ENCODE assay signal across 1 fruit fly cellular context in the genomic region with DNA sequence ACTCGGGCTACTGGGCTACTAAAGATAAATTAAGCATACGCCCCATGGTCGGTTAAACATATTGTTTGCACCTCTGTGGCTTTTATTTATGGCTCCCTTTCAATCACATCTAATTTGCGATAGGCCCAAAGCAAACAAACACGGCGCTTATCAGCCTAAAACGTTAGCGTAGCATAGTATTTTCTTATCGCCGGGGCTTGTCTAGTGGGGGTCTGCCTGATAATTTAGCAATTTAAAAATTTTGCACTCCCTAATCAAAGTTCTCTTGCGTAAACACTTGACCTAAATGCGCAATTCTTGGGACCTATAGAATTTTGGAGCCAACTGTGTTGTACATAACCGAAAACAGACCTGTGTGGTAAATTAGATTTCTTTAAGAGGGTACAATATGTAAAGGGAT.
A peak's percentile ranks its signal among the peaks of the same experiment; 100 is the strongest.
TF ChIP-seq lines count a peak whose summit lies in the region.

No protein-coding gene starts in this region.

TF ChIP-seq in whole organism, embryonic, 481 proteins besides CTCF, POLR2A, EP300 and RAD21 (continued from another document):
- TF ChIP-seq CG14965 (GFP tag; optimal IDR thresholded peaks at IDR 0.05; lab: Kevin White, UChicago; ENCODE audit: borderline replicate concordance) (no peak), ham (GFP tag; IDR thresholded peaks at IDR 0.05; lab: Robert Waterston, UW) (no peak), row (GFP tag; IDR thresholded peaks at IDR 0.05; lab: Robert Waterston, UW) (no peak), tgo (GFP tag; IDR thresholded peaks at IDR 0.05; lab: Robert Waterston, UW) (no peak), CG9932 (GFP tag; IDR thresholded peaks at IDR 0.05; lab: Robert Waterston, UW) (no peak), sim (GFP tag; IDR thresholded peaks at IDR 0.05; lab: Robert Waterston, UW) (no peak), Fer1 (GFP tag; optimal IDR thresholded peaks at IDR 0.05; lab: Kevin White, UChicago) (peak; percentile 32), GATAe (GFP tag; conservative IDR thresholded peaks at IDR 0.05; lab: Robert Waterston, UW) (peak; percentile 53), Awh (GFP tag; IDR thresholded peaks at IDR 0.05; lab: Robert Waterston, UW) (no peak), B-H2 (GFP tag; optimal IDR thresholded peaks at IDR 0.05; lab: Kevin White, UChicago) (peak; percentile 36), CG3065 (GFP tag; optimal IDR thresholded peaks at IDR 0.05; lab: Kevin White, UChicago) (no peak), BtbVII (GFP tag; optimal IDR thresholded peaks at IDR 0.05; lab: Kevin White, UChicago) (peak; percentile 1), ci (GFP tag; IDR thresholded peaks at IDR 0.05; lab: Robert Waterston, UW) (no peak), grn (GFP tag; optimal IDR thresholded peaks at IDR 0.05; lab: Kevin White, UChicago) (peak; percentile 83), mam (GFP tag; optimal IDR thresholded peaks at IDR 0.05; lab: Kevin White, UChicago) (no peak), tio (GFP tag; optimal IDR thresholded peaks at IDR 0.05; lab: Kevin White, UChicago) (no peak), schlank (tag; optimal IDR thresholded peaks at IDR 0.05; lab: Kevin White, UChicago) (peak; percentile 2), CG17359 (tag; optimal IDR thresholded peaks at IDR 0.05; lab: Kevin White, UChicago) (no peak), CG34224 (GFP tag; IDR thresholded peaks at IDR 0.05; lab: Robert Waterston, UW; ENCODE audit: partially characterized antibody) (no peak), Mes4 (GFP tag; optimal IDR thresholded peaks at IDR 0.05; lab: Kevin White, UChicago) (no peak), CG17361 (GFP tag; IDR thresholded peaks at IDR 0.05; lab: Robert Waterston, UW) (no peak), nmo (GFP tag; optimal IDR thresholded peaks at IDR 0.05; lab: Kevin White, UChicago) (no peak), CG9609 (GFP tag; optimal IDR thresholded peaks at IDR 0.05; lab: Kevin White, UChicago) (no peak), Gsc (GFP tag; IDR thresholded peaks at IDR 0.05; lab: Robert Waterston, UW) (no peak), chn (GFP tag; optimal IDR thresholded peaks at IDR 0.05; lab: Kevin White, UChicago) (no peak), CG8290 (GFP tag; optimal IDR thresholded peaks at IDR 0.05; lab: Kevin White, UChicago) (no peak), CG8290 (tag; optimal IDR thresholded peaks at IDR 0.05; lab: Kevin White, UChicago) (peak in 1 of 2 experiments; percentile 5), bcd (GFP tag; optimal IDR thresholded peaks at IDR 0.05; lab: Kevin White, UChicago) (no peak), lab (GFP tag; optimal IDR thresholded peaks at IDR 0.05; lab: Kevin White, UChicago) (peak; percentile 74), al (GFP tag; IDR thresholded peaks at IDR 0.05; lab: Robert Waterston, UW) (no peak), CG9797 (GFP tag; optimal IDR thresholded peaks at IDR 0.05; lab: Kevin White, UChicago) (no peak), CG34422 (GFP tag; IDR thresholded peaks at IDR 0.05; lab: Robert Waterston, UW) (no peak), NK7.1 (GFP tag; optimal IDR thresholded peaks at IDR 0.05; lab: Kevin White, UChicago) (no peak), CG13894 (tag; optimal IDR thresholded peaks at IDR 0.05; lab: Kevin White, UChicago) (no peak), CG13424 (tag; optimal IDR thresholded peaks at IDR 0.05; lab: Kevin White, UChicago) (no peak), Atf-2 (GFP tag; optimal IDR thresholded peaks at IDR 0.05; lab: Kevin White, UChicago) (no peak), CG2678 (tag; optimal IDR thresholded peaks at IDR 0.05; lab: Kevin White, UChicago) (no peak), sens-2 (GFP tag; IDR thresholded peaks at IDR 0.05; lab: Robert Waterston, UW) (no peak), CG1602 (GFP tag; optimal IDR thresholded peaks at IDR 0.05; lab: Kevin White, UChicago) (no peak), exex (tag; optimal IDR thresholded peaks at IDR 0.05; lab: Kevin White, UChicago) (peak; percentile 97), CG6813 (GFP tag; optimal IDR thresholded peaks at IDR 0.05; lab: Kevin White, UChicago) (peak; percentile 13), Meics (GFP tag; optimal IDR thresholded peaks at IDR 0.05; lab: Kevin White, UChicago) (peak; percentile 8), Sin3A (optimal IDR thresholded peaks at IDR 0.05; lab: Kevin White, UChicago) (no peak), crc (GFP tag; optimal IDR thresholded peaks at IDR 0.05; lab: Kevin White, UChicago) (no peak), Blimp-1 (GFP tag; optimal IDR thresholded peaks at IDR 0.05; lab: Kevin White, UChicago) (no peak), Hsf (GFP tag; optimal IDR thresholded peaks at IDR 0.05; lab: Kevin White, UChicago) (no peak), CG7271 (tag; optimal IDR thresholded peaks at IDR 0.05; lab: Kevin White, UChicago) (no peak), sug (tag; optimal IDR thresholded peaks at IDR 0.05; lab: Kevin White, UChicago) (peak; percentile 100), CG30431 (GFP tag; optimal IDR thresholded peaks at IDR 0.05; lab: Kevin White, UChicago) (no peak), peb (GFP tag; IDR thresholded peaks at IDR 0.05; lab: Robert Waterston, UW) (0 out of 2 replicates have a peak, but pooled peaks have one; percentile 18), HmgZ (tag; optimal IDR thresholded peaks at IDR 0.05; lab: Kevin White, UChicago) (peak; percentile 15), Xrp1 (GFP tag; IDR thresholded peaks at IDR 0.05; lab: Robert Waterston, UW) (no peak), CG1529 (GFP tag; optimal IDR thresholded peaks at IDR 0.05; lab: Kevin White, UChicago) (no peak), CG17385 (GFP tag; optimal IDR thresholded peaks at IDR 0.05; lab: Kevin White, UChicago) (no peak), mirr (GFP tag; optimal IDR thresholded peaks at IDR 0.05; lab: Kevin White, UChicago) (peak; percentile 93), tin (GFP tag; optimal IDR thresholded peaks at IDR 0.05; lab: Kevin White, UChicago) (no peak), CG18599 (GFP tag; optimal IDR thresholded peaks at IDR 0.05; lab: Kevin White, UChicago) (peak; percentile 2), CG11398 (GFP tag; optimal IDR thresholded peaks at IDR 0.05; lab: Kevin White, UChicago) (no peak), CG31441 (GFP tag; IDR thresholded peaks at IDR 0.05; lab: Robert Waterston, UW) (no peak), CG12104 (GFP tag; optimal IDR thresholded peaks at IDR 0.05; lab: Kevin White, UChicago) (no peak), Six4 (GFP tag; optimal IDR thresholded peaks at IDR 0.05; lab: Kevin White, UChicago) (no peak), CG10209 (GFP tag; optimal IDR thresholded peaks at IDR 0.05; lab: Kevin White, UChicago) (no peak), Hr39 (optimal IDR thresholded peaks at IDR 0.05; lab: Kevin White, UChicago) (no peak), CG13296 (GFP tag; optimal IDR thresholded peaks at IDR 0.05; lab: Kevin White, UChicago) (peak; percentile 10), CG5953 (GFP tag; IDR thresholded peaks at IDR 0.05; lab: Robert Waterston, UW) (no peak), CG10543 (GFP tag; optimal IDR thresholded peaks at IDR 0.05; lab: Kevin White, UChicago) (peak; percentile 20), rib (GFP tag; IDR thresholded peaks at IDR 0.05; lab: Robert Waterston, UW) (peak; percentile 63; the same call in 1 of the 2 replicates), ranshi (GFP tag; IDR thresholded peaks at IDR 0.05; lab: Robert Waterston, UW) (no peak), CG17328 (GFP tag; IDR thresholded peaks at IDR 0.05; lab: Robert Waterston, UW) (no peak), stc (GFP tag; IDR thresholded peaks at IDR 0.05; lab: Robert Waterston, UW) (no peak), CG14441 (GFP tag; IDR thresholded peaks at IDR 0.05; lab: Robert Waterston, UW) (0 out of 2 replicates have a peak, but pooled peaks have one; percentile 17)
